Worm (Caenorhabditis elegans) whole organism, L4 larva: ENCODE measurements around the gene C06G3.3.

Experiments
- F49E8.2 ChIP-seq: sonication (generic microtip); optimal IDR thresholded peaks from 2 replicates; lab custom pipeline; 2016; ENCODE audit warnings: missing compliant biosample characterization, mild to moderate bottlenecking, missing genetic modification characterization, borderline replicate concordance
- cey-2 ChIP-seq: sonication (generic microtip); optimal IDR thresholded peaks from 3 replicates; lab custom pipeline; 2017; ENCODE audit warnings: missing genetic modification characterization, mild to moderate bottlenecking, missing compliant biosample characterization, antibody characterized with exemption, borderline replicate concordance; ENCODE audit not compliant: insufficient read depth
- daf-16 ChIP-seq, 3 experiments: sonication (generic microtip); optimal IDR thresholded peaks; 2 replicates each; lab custom pipeline; 2016 to 2017; ENCODE audit warnings: missing genetic modification characterization in 3 of 3, missing genetic modification reagents in 3 of 3, mild to moderate bottlenecking in 2 of 3, missing compliant biosample characterization in 2 of 3, missing biosample characterization in 1 of 3, moderate library complexity in 1 of 3
- lin-13 ChIP-seq: fragments of 150-350 bp; optimal IDR thresholded peaks from 2 replicates; lab custom pipeline; 2014; ENCODE audit warnings: missing biosample characterization, missing genetic modification reagents, missing genetic modification characterization
- zag-1 ChIP-seq: fragments of 150-350 bp; optimal IDR thresholded peaks from 2 replicates; lab custom pipeline; 2014; ENCODE audit warnings: missing biosample characterization, missing genetic modification characterization
- zfp-3 ChIP-seq: fragments of 200-800 bp; sonication (Bioruptor generic); conservative IDR thresholded peaks from 2 replicates; pipeline ENCODE4 v1.3.6; 2022; ENCODE audit warnings: missing genetic modification reagents, missing genetic modification characterization, missing compliant biosample characterization

DNA sequence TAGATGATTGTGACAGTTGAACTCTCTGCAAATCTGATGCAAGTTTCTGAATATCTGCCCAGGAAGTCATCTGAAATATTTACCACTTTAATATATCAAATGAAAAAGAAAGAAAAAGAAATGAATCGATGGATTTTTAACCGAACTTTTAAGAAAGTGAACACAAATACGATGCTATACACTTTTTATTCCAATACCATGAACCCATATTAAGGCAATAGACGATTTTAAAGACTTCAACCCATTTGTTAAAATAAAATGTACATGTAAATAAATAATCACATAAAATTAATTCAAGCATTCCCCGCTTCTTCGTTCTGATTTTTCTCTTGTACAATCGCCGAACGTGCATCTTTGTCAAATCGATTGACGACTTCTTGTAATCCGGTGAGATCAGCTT is 867 bp downstream of the C06G3.3 start, which contains the start of gene ufl-1:
- TF ChIP-seq lin-13 (no peak), F49E8.2 (tag; lab: Kevin White, UChicago) (no peak), zfp-3 (no peak), cey-2 (tag; lab: Kevin White, UChicago) (no peak), zag-1 (tag; lab: Kevin White, UChicago) (no peak), daf-16 (GFP tag; optimal IDR thresholded peaks at IDR 0.05; lab: Kevin White, UChicago) (no peak), daf-16 (tag; optimal IDR thresholded peaks at IDR 0.05; lab: Kevin White, UChicago) (no peak)
